Fruit fly (Drosophila melanogaster) whole organism, prepupa: ENCODE results near the gene GramD1B.

Experiments used
- Blimp-1 ChIP-seq: fragments of 200-800 bp; sonication (Bioruptor generic); optimal IDR thresholded peaks from 3 replicates; lab custom pipeline; 2017; ENCODE audit warnings: missing biosample characterization, missing genetic modification characterization, mild to moderate bottlenecking, moderate library complexity, missing genetic modification reagents
- CG10669 ChIP-seq: fragments of 200-800 bp; sonication (Bioruptor generic); optimal IDR thresholded peaks from 3 replicates; lab custom pipeline; 2018; ENCODE audit warnings: missing biosample characterization, mild to moderate bottlenecking, missing genetic modification characterization, moderate library complexity
- CG11294 ChIP-seq: fragments of 200-800 bp; sonication (Bioruptor generic); IDR thresholded peaks from 2 replicates; pipeline ENCODE4 v1.3.6; 2022; ENCODE audit warnings: missing biosample characterization, missing genetic modification characterization
- CG11762 ChIP-seq: fragments of 200-800 bp; sonication (Bioruptor generic); optimal IDR thresholded peaks from 3 replicates; lab custom pipeline; 2016; ENCODE audit warnings: missing biosample characterization, missing genetic modification characterization; ENCODE audit not compliant: insufficient read depth
- CG1621 ChIP-seq: fragments of 200-800 bp; sonication (Bioruptor generic); optimal IDR thresholded peaks from 3 replicates; lab custom pipeline; 2018; ENCODE audit warnings: missing biosample characterization, mild to moderate bottlenecking, missing genetic modification characterization
- CG8632 ChIP-seq: fragments of 200-800 bp; sonication (Bioruptor generic); optimal IDR thresholded peaks from 3 replicates; lab custom pipeline; 2016; ENCODE audit warnings: missing biosample characterization, missing genetic modification characterization
- Gug ChIP-seq: fragments of 200-800 bp; sonication (Bioruptor generic); IDR thresholded peaks from 2 replicates; pipeline ENCODE4 v1.3.6; 2022; ENCODE audit warnings: missing biosample characterization, missing genetic modification characterization
- Smox ChIP-seq: fragments of 200-800 bp; sonication (Bioruptor generic); optimal IDR thresholded peaks from 3 replicates; lab custom pipeline; 2016; ENCODE audit warnings: missing biosample characterization, missing genetic modification characterization
- Sox14 ChIP-seq: fragments of 200-800 bp; sonication (Bioruptor generic); optimal IDR thresholded peaks from 3 replicates; lab custom pipeline; 2016; ENCODE audit warnings: missing biosample characterization, missing genetic modification characterization
- acj6 ChIP-seq: fragments of 200-800 bp; sonication (Bioruptor generic); optimal IDR thresholded peaks from 3 replicates; lab custom pipeline; 2016; ENCODE audit warnings: missing biosample characterization, missing genetic modification characterization
- fkh ChIP-seq: fragments of 200-800 bp; sonication (Bioruptor generic); optimal IDR thresholded peaks from 3 replicates; lab custom pipeline; 2017; ENCODE audit warnings: missing biosample characterization, mild to moderate bottlenecking, missing genetic modification characterization, moderate library complexity
- spab ChIP-seq: fragments of 200-800 bp; sonication (Bioruptor generic); optimal IDR thresholded peaks from 2 replicates; lab custom pipeline; 2017; ENCODE audit warnings: missing biosample characterization, mild to moderate bottlenecking, missing genetic modification characterization, missing genetic modification reagents
- ss ChIP-seq, 2 experiments: fragments of 200-800 bp; sonication (Bioruptor generic); optimal IDR thresholded peaks; 2 replicates in 1 of 2; 3 replicates in 1 of 2; lab custom pipeline; 2017 to 2018; ENCODE audit warnings: mild to moderate bottlenecking in 2 of 2, missing biosample characterization in 2 of 2, missing genetic modification characterization in 2 of 2, moderate library complexity in 1 of 2
- vri ChIP-seq: fragments of 200-800 bp; sonication (Bioruptor generic); optimal IDR thresholded peaks from 3 replicates; lab custom pipeline; 2016; ENCODE audit warnings: missing biosample characterization, mild to moderate bottlenecking, missing genetic modification characterization

DNA sequence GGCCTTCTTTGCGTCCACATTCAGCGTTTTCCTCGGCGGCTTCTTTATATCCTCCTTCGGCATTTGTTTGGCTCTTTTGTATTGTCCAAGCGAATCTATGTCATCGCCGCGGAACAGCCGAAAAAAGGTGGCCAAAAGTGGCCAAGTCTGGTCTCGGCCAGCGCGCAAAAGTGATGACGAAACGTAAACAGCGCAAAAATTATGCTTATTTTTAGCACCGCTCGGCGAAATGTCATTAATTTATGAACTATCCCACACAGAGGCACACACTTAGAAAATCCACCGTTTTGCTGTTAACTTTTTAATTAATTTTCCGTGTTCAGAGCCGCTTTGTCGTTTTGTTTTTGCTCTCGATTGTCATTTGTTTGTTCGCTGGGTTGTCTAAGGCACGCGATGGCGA is 2.3 kb downstream of the GramD1B start:
- TF ChIP-seq ss (GFP tag; optimal IDR thresholded peaks at IDR 0.05; lab: Kevin White, UChicago), result no peak
- no peak for TF ChIP-seq spab (GFP tag; lab: Kevin White, UChicago)
- TF ChIP-seq CG11762, result no peak
- TF ChIP-seq Smox (GFP tag; lab: Kevin White, UChicago), result no peak
- no peak for TF ChIP-seq Gug (GFP tag; lab: Robert Waterston, UW)
- TF ChIP-seq acj6 (GFP tag; lab: Kevin White, UChicago), result no peak
- TF ChIP-seq fkh (GFP tag; lab: Kevin White, UChicago), result no peak
- TF ChIP-seq CG8632 (GFP tag; lab: Kevin White, UChicago), result no peak
- no peak for TF ChIP-seq Sox14
- TF ChIP-seq CG11294, result no peak
- TF ChIP-seq Blimp-1 (GFP tag; lab: Kevin White, UChicago), result no peak
- TF ChIP-seq CG10669, result no peak
- no peak for TF ChIP-seq vri (GFP tag; lab: Kevin White, UChicago)
- TF ChIP-seq CG1621 (tag; lab: Kevin White, UChicago), result no peak
